Fruit fly (Drosophila melanogaster) whole organism, prepupa: ENCODE data around the gene obst-B.

Source experiments
- CG10631 ChIP-seq: fragments of 200-800 bp; sonication (Bioruptor generic); optimal IDR thresholded peaks from 2 replicates; lab custom pipeline; 2016; ENCODE audit warnings: missing biosample characterization, missing genetic modification characterization
- CG11902 ChIP-seq: fragments of 200-800 bp; sonication (Bioruptor generic); optimal IDR thresholded peaks from 3 replicates; lab custom pipeline; 2016; ENCODE audit warnings: missing biosample characterization, missing genetic modification characterization
- CG16779 ChIP-seq: fragments of 200-800 bp; sonication (Bioruptor generic); optimal IDR thresholded peaks from 3 replicates; lab custom pipeline; 2017; ENCODE audit warnings: missing biosample characterization, mild to moderate bottlenecking, missing genetic modification characterization
- CG4318 ChIP-seq: fragments of 200-800 bp; sonication (Bioruptor generic); optimal IDR thresholded peaks from 3 replicates; lab custom pipeline; 2017; ENCODE audit warnings: missing biosample characterization, mild to moderate bottlenecking, missing genetic modification characterization
- CG7368 ChIP-seq: fragments of 200-800 bp; sonication (Bioruptor generic); optimal IDR thresholded peaks from 3 replicates; lab custom pipeline; 2016; ENCODE audit warnings: missing biosample characterization, missing genetic modification characterization
- Hr38 ChIP-seq: sonication (Bioruptor generic); optimal IDR thresholded peaks from 2 replicates; lab custom pipeline; 2016; ENCODE audit warnings: missing biosample characterization, missing genetic modification characterization
- Hr39 ChIP-seq: fragments of 200-800 bp; sonication (Bioruptor generic); optimal IDR thresholded peaks from 2 replicates; lab custom pipeline; 2016; ENCODE audit warnings: missing biosample characterization, missing genetic modification characterization
- Hr4 ChIP-seq: fragments of 200-800 bp; sonication (Bioruptor generic); optimal IDR thresholded peaks from 3 replicates; lab custom pipeline; 2016; ENCODE audit warnings: missing biosample characterization, missing genetic modification characterization
- Lpt ChIP-seq: fragments of 200-800 bp; sonication (Bioruptor generic); optimal IDR thresholded peaks from 3 replicates; lab custom pipeline; 2016; ENCODE audit warnings: missing biosample characterization, missing genetic modification characterization
- dsx ChIP-seq: fragments of 200-800 bp; optimal IDR thresholded peaks from 3 replicates; lab custom pipeline; 2019; ENCODE audit warnings: missing biosample characterization, mild to moderate bottlenecking, missing genetic modification characterization, moderate library complexity; ENCODE audit not compliant: poor library complexity, severe bottlenecking
- salr ChIP-seq, 2 experiments: fragments of 200-800 bp; sonication (Bioruptor generic); optimal IDR thresholded peaks; 3 replicates each; lab custom pipeline; 2016 to 2018; ENCODE audit warnings: missing biosample characterization in 2 of 2, missing genetic modification characterization in 2 of 2, mild to moderate bottlenecking in 1 of 2
- ss ChIP-seq, 2 experiments: fragments of 200-800 bp; sonication (Bioruptor generic); optimal IDR thresholded peaks; 2 replicates in 1 of 2; 3 replicates in 1 of 2; lab custom pipeline; 2017 to 2018; ENCODE audit warnings: mild to moderate bottlenecking in 2 of 2, missing biosample characterization in 2 of 2, missing genetic modification characterization in 2 of 2, moderate library complexity in 1 of 2

dm6 chr2L:10004574-10004973, 27.9 kb upstream of the obst-B start:
- TF ChIP-seq CG16779 (tag; lab: Kevin White, UChicago) (no peak), Hr38 (GFP tag; lab: Kevin White, UChicago) (no peak), ss (GFP tag; optimal IDR thresholded peaks at IDR 0.05; lab: Kevin White, UChicago) (peak in 1 of 2 experiments; percentile 28), Lpt (no peak), CG4318 (GFP tag; lab: Kevin White, UChicago) (no peak), CG7368 (no peak), Hr39 (GFP tag; lab: Kevin White, UChicago) (no peak), CG10631 (GFP tag; lab: Kevin White, UChicago) (no peak), Hr4 (GFP tag; lab: Kevin White, UChicago) (no peak), CG11902 (GFP tag; lab: Kevin White, UChicago) (no peak), dsx (no peak), salr (GFP tag; optimal IDR thresholded peaks at IDR 0.05; lab: Kevin White, UChicago) (no peak)
